Worm (Caenorhabditis elegans): ENCODE data around the gene M199.136.

The M199.136 gene

DNA sequence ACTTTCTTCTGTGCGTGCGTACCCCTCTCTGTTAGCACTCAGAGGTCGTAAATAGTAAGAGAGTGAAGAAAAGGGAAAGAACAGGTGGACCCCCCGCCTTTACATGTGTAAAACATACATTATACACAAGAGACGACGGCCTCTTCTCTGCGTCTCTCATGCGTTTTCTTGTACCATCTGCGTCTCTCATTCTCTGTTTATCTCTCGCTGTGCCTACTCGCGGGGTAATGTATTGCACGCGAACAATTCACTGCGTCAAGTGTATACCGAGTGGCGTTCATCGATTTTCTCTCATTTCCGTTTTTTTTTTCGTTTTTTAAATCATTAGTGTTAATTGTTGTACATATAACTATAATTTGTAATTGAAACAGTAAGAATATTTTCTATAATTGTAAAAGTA is 11.3 kb upstream of the M199.136 start:
- no peak for TF ChIP-seq sdc-2 (tag; optimal IDR thresholded peaks at IDR 0.05)
- TF ChIP-seq nfya-1 (tag; optimal IDR thresholded peaks at IDR 0.05): peak; percentile 10
- no peak for TF ChIP-seq ets-4 (tag; optimal IDR thresholded peaks at IDR 0.05)
- TF ChIP-seq pat-9 (tag; optimal IDR thresholded peaks at IDR 0.05): no peak
- TF ChIP-seq pha-4 (tag; optimal IDR thresholded peaks at IDR 0.05): no peak
- TF ChIP-seq ahr-1 (tag; optimal IDR thresholded peaks at IDR 0.05): no peak
- TF ChIP-seq ceh-22 (tag; optimal IDR thresholded peaks at IDR 0.05): no peak
- no peak for TF ChIP-seq lin-11 (tag; optimal IDR thresholded peaks at IDR 0.05)
- no peak for TF ChIP-seq syd-9 (tag; optimal IDR thresholded peaks at IDR 0.05)
- TF ChIP-seq sox-2 (GFP tag; IDR thresholded peaks at IDR 0.05): no peak
- TF ChIP-seq tbx-7 (tag; optimal IDR thresholded peaks at IDR 0.05): no peak
- peak; percentile 40 for TF ChIP-seq ceh-31 (tag; optimal IDR thresholded peaks at IDR 0.05)
- no peak for TF ChIP-seq odd-2 (tag; optimal IDR thresholded peaks at IDR 0.05)
- no peak for TF ChIP-seq mec-3 (tag; optimal IDR thresholded peaks at IDR 0.05; ENCODE audit: borderline replicate concordance)
- no peak for TF ChIP-seq pros-1 (tag; optimal IDR thresholded peaks at IDR 0.05)

DNA sequence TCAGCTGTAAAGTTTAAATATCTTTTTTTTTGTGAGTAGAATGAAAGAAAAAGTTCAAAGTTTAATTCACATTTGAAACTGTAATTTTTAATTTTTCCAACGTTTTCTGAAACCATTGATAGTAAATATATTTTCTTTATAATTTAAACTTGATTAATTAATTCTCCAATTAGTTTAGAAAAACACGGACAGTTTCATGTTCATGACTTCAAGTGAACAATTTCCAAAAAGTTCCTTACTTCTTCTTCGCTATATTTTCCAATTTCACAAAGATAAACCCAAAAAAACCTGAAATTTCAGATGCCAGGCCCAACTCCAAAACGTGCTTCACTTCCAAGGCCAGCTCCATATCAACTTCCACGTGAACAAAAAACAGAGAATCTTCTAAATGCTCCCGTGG is 10.0 kb upstream of the M199.136 start, which contains the start of gene M199.2:
TSS of gene M199.2 (plus strand) at position 301 of the 400 bp plus-strand sequence.
- TF ChIP-seq zip-5 (tag; optimal IDR thresholded peaks at IDR 0.05): no peak
- no peak for TF ChIP-seq unc-3 (GFP tag; conservative IDR thresholded peaks at IDR 0.05)
- no peak for TF ChIP-seq unc-3 (tag; optimal IDR thresholded peaks at IDR 0.05)
- TF ChIP-seq tbx-7 (tag; optimal IDR thresholded peaks at IDR 0.05): no peak
- TF ChIP-seq F13H6.1 (tag; optimal IDR thresholded peaks at IDR 0.05): no peak
- TF ChIP-seq pag-3 (tag; optimal IDR thresholded peaks at IDR 0.05; ENCODE audit: borderline replicate concordance): no peak

DNA sequence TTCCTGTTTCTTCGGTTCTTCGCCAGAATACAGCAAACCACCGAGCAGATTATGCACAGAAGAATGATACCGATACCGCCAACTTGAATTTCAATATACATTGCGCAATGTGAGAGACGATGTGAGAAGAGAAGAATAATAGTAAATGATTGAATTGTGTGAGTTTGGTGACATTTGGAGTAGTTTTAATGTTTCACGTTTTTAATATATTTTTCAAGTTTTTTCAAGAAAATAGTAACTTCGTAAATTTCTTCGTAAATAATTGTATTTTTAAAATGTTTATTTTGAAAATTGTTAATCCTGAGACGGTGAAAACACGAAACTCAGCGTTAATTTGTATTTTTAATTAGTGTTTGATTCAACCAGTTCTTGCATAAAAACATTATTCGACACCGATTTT is 5.4 kb upstream of the M199.136 start, which contains the start of gene M199.134:
TSS of gene M199.134 (minus strand) at position 101 of the 400 bp plus-strand sequence.
- TF ChIP-seq tbx-7 (tag; optimal IDR thresholded peaks at IDR 0.05) (no peak), hlh-6 (tag; optimal IDR thresholded peaks at IDR 0.05) (no peak), eyg-1 (tag; optimal IDR thresholded peaks at IDR 0.05) (no peak), ceh-6 (GFP tag; optimal IDR thresholded peaks at IDR 0.05) (no peak)

DNA sequence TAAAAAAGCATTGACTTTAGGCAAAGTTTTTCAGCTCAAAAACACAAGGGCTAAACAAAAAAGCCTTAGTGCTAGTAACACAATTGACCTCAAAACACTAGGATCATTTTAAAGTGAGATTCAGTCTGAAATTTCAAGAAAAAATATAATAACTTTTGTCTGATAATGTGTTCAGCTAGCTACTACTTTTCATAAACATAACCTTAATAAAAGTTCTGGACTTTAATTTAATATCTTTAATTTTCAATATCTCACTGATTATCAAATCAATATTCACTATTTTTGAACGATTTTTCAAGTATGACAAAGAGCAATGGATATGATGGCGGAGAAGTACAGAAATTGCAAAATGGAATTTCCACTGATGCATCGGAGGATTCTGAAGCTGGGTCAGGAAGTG is 4.2 kb upstream of the M199.136 start, which contains the start of gene M199.135:
TSS of gene M199.135 (plus strand) at position 301 of the 400 bp plus-strand sequence.
- no peak for TF ChIP-seq dve-1 (tag; optimal IDR thresholded peaks at IDR 0.05)
- no peak for TF ChIP-seq lim-6 (tag; optimal IDR thresholded peaks at IDR 0.05)
- no peak for TF ChIP-seq fkh-10 (GFP tag; optimal IDR thresholded peaks at IDR 0.05)
- TF ChIP-seq pag-3 (tag; optimal IDR thresholded peaks at IDR 0.05; ENCODE audit: borderline replicate concordance): no peak
- TF ChIP-seq fkh-6 (tag; optimal IDR thresholded peaks at IDR 0.05): no peak
- no peak for TF ChIP-seq tbx-7 (tag; optimal IDR thresholded peaks at IDR 0.05)

DNA sequence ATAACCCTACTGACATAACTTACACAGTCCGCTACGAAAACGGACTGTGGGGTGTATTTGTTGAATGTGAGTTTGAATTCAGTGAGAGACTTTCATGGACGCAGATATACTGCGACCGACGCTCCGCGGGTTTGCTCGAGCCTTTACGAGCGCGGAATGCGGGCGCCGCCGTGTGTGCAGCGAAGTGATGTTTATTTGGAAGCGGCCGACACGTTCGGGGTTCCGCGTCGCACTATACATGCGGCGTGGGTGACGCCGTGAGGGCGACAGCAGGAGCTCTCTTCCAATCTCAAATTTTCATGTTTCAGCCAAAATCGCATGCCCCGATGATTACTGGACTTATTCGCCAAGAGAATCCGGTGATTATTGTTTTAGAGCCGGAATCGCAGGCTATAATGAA is 778 bp downstream of the M199.136 start:
- TF ChIP-seq fkh-10 (GFP tag; optimal IDR thresholded peaks at IDR 0.05) (no peak), ama-1 (optimal IDR thresholded peaks at IDR 0.05) (no peak), K09A11.1 (tag; optimal IDR thresholded peaks at IDR 0.05; ENCODE audit: insufficient read depth) (no peak), ref-2 (tag; optimal IDR thresholded peaks at IDR 0.05) (no peak), zip-5 (tag; optimal IDR thresholded peaks at IDR 0.05) (no peak), ets-4 (tag; optimal IDR thresholded peaks at IDR 0.05) (no peak), dmd-4 (tag; optimal IDR thresholded peaks at IDR 0.05; ENCODE audit: borderline replicate concordance) (no peak), pqm-1 (tag; optimal IDR thresholded peaks at IDR 0.05) (no peak), ceh-9 (tag; optimal IDR thresholded peaks at IDR 0.05) (no peak), pag-3 (tag; optimal IDR thresholded peaks at IDR 0.05; ENCODE audit: borderline replicate concordance) (no peak), hlh-15 (tag; optimal IDR thresholded peaks at IDR 0.05) (no peak), ceh-30 (tag; optimal IDR thresholded peaks at IDR 0.05) (no peak), nfya-1 (tag; optimal IDR thresholded peaks at IDR 0.05) (no peak), lim-6 (tag; optimal IDR thresholded peaks at IDR 0.05) (no peak), hlh-13 (GFP tag; optimal IDR thresholded peaks at IDR 0.05) (no peak), ceh-6 (GFP tag; optimal IDR thresholded peaks at IDR 0.05) (no peak), nhr-232 (tag; optimal IDR thresholded peaks at IDR 0.05) (no peak), F13H6.1 (tag; optimal IDR thresholded peaks at IDR 0.05) (no peak), dve-1 (tag; optimal IDR thresholded peaks at IDR 0.05) (no peak), elt-2 (tag; optimal IDR thresholded peaks at IDR 0.05) (no peak)
